Worm (Caenorhabditis elegans): Measurements from ENCODE around the gene F35C11.6.

DNA sequence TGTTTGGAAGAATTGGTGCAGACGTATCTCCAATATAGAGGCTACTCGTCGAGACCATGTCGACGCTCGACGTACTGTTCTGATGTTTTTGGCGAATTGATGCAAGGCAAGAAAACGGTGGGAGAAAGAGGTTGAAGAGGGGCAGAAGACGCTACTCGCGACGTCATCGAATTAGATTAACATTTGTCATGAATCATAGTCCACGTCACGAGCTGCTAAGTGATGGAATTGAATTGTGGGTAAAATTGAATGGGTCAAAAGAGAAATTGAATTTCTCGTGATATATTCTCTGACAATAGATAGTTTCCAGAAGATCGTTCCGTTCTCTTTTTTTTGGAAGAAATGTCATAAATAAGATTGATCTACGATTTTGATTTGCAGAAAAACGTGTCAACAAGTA is 736 bp upstream of the F35C11.6 start:
- no peak for TF ChIP-seq egl-44 (GFP tag; IDR thresholded peaks at IDR 0.05)
- TF ChIP-seq pha-4 (tag; optimal IDR thresholded peaks at IDR 0.05): no peak
- no peak for TF ChIP-seq ama-1 (optimal IDR thresholded peaks at IDR 0.05)
- no peak for TF ChIP-seq ama-1 (GFP tag; optimal IDR thresholded peaks at IDR 0.05)
- TF ChIP-seq F52B5.7 (tag; optimal IDR thresholded peaks at IDR 0.05): no peak
- no peak for TF ChIP-seq T07F8.4 (tag; optimal IDR thresholded peaks at IDR 0.05)

All from whole organism, young adult.